Fruit fly (Drosophila melanogaster): Measurements from ENCODE around the gene CG10481.

The CG10481 gene

dm6 chr2L:19907784-19908183 lies 15.4 kb upstream of the CG10481 start:
- no peak for TF ChIP-seq CG14711 (tag; optimal IDR thresholded peaks at IDR 0.05)
- no peak for TF ChIP-seq Hr96 (GFP tag; optimal IDR thresholded peaks at IDR 0.05)
- TF ChIP-seq toe (GFP tag; optimal IDR thresholded peaks at IDR 0.05): no peak
- TF ChIP-seq bab1 (GFP tag; optimal IDR thresholded peaks at IDR 0.05): no peak
- TF ChIP-seq Crg-1 (GFP tag; optimal IDR thresholded peaks at IDR 0.05): no peak
- TF ChIP-seq ovo (GFP tag; optimal IDR thresholded peaks at IDR 0.05): no peak
- no peak for TF ChIP-seq kay (GFP tag; ENCODE audit: borderline replicate concordance)
- TF ChIP-seq CG11617 (GFP tag; optimal IDR thresholded peaks at IDR 0.05): no peak
- no peak for TF ChIP-seq Clk (GFP tag; optimal IDR thresholded peaks at IDR 0.05)
- TF ChIP-seq tj (GFP tag; optimal IDR thresholded peaks at IDR 0.05): no peak
- TF ChIP-seq Mnt (GFP tag; optimal IDR thresholded peaks at IDR 0.05): no peak
- TF ChIP-seq pad (GFP tag; optimal IDR thresholded peaks at IDR 0.05): no peak
- TF ChIP-seq CG7101 (tag; optimal IDR thresholded peaks at IDR 0.05): no peak
- TF ChIP-seq CG1620 (GFP tag; optimal IDR thresholded peaks at IDR 0.05): no peak

- TF ChIP-seq Mnt (GFP tag; optimal IDR thresholded peaks at IDR 0.05): no peak
- no peak for TF ChIP-seq CG7101 (tag; optimal IDR thresholded peaks at IDR 0.05)
- no peak for TF ChIP-seq Hr96 (GFP tag; optimal IDR thresholded peaks at IDR 0.05)
- TF ChIP-seq cic (GFP tag; optimal IDR thresholded peaks at IDR 0.05): no peak
- no peak for TF ChIP-seq CG1620 (GFP tag; optimal IDR thresholded peaks at IDR 0.05)
- no peak for TF ChIP-seq Crg-1 (GFP tag; optimal IDR thresholded peaks at IDR 0.05)
- no peak for TF ChIP-seq Clk (GFP tag; optimal IDR thresholded peaks at IDR 0.05)
- no peak for TF ChIP-seq CG11617 (GFP tag; optimal IDR thresholded peaks at IDR 0.05)
- no peak for TF ChIP-seq ovo (GFP tag; optimal IDR thresholded peaks at IDR 0.05)
Observed at dm6 chr2L:19905233-19905632, 12.9 kb upstream of the CG10481 start.

- TF ChIP-seq CG7101 (tag; optimal IDR thresholded peaks at IDR 0.05) (no peak), Mnt (GFP tag; optimal IDR thresholded peaks at IDR 0.05) (no peak), cic (GFP tag; optimal IDR thresholded peaks at IDR 0.05) (no peak), cnc (optimal IDR thresholded peaks at IDR 0.05) (no peak), CG11617 (GFP tag; optimal IDR thresholded peaks at IDR 0.05) (no peak), CG14711 (tag; optimal IDR thresholded peaks at IDR 0.05) (no peak), CG5204 (GFP tag; optimal IDR thresholded peaks at IDR 0.05) (no peak), CG33017 (tag; optimal IDR thresholded peaks at IDR 0.05) (no peak), CG7045 (GFP tag; optimal IDR thresholded peaks at IDR 0.05) (no peak), Clk (GFP tag; optimal IDR thresholded peaks at IDR 0.05) (no peak), Hr96 (GFP tag; optimal IDR thresholded peaks at IDR 0.05) (no peak), kay (GFP tag; ENCODE audit: borderline replicate concordance) (no peak), CG12768 (GFP tag; optimal IDR thresholded peaks at IDR 0.05) (no peak)
Observed at dm6 chr2L:19902693-19903267, 10.4 kb upstream of the CG10481 start.

dm6 chr2L:19899498-19899897 lies 7.1 kb upstream of the CG10481 start:
- no peak for TF ChIP-seq CG1620 (GFP tag; optimal IDR thresholded peaks at IDR 0.05)
- no peak for TF ChIP-seq bab1 (GFP tag; optimal IDR thresholded peaks at IDR 0.05)
- no peak for TF ChIP-seq pad (GFP tag; optimal IDR thresholded peaks at IDR 0.05)
- TF ChIP-seq CG33017 (tag; optimal IDR thresholded peaks at IDR 0.05): no peak
- TF ChIP-seq Crg-1 (GFP tag; optimal IDR thresholded peaks at IDR 0.05): no peak
- no peak for TF ChIP-seq kay (GFP tag; ENCODE audit: borderline replicate concordance)
- TF ChIP-seq tj (GFP tag; optimal IDR thresholded peaks at IDR 0.05): no peak
- no peak for TF ChIP-seq ovo (GFP tag; optimal IDR thresholded peaks at IDR 0.05)
- TF ChIP-seq CG14711 (tag; optimal IDR thresholded peaks at IDR 0.05): no peak
- no peak for TF ChIP-seq Hr96 (GFP tag; optimal IDR thresholded peaks at IDR 0.05)
- TF ChIP-seq cic (GFP tag; optimal IDR thresholded peaks at IDR 0.05): no peak
- TF ChIP-seq cnc (optimal IDR thresholded peaks at IDR 0.05): no peak

- TF ChIP-seq CG14711 (tag; optimal IDR thresholded peaks at IDR 0.05): no peak
- no peak for TF ChIP-seq cic (GFP tag; optimal IDR thresholded peaks at IDR 0.05)
- TF ChIP-seq Crg-1 (GFP tag; optimal IDR thresholded peaks at IDR 0.05): no peak
- no peak for TF ChIP-seq Hr96 (GFP tag; optimal IDR thresholded peaks at IDR 0.05)
- no peak for TF ChIP-seq bab1 (GFP tag; optimal IDR thresholded peaks at IDR 0.05)
- TF ChIP-seq CG7045 (GFP tag; optimal IDR thresholded peaks at IDR 0.05): no peak
- no peak for TF ChIP-seq CG11617 (GFP tag; optimal IDR thresholded peaks at IDR 0.05)
- TF ChIP-seq CG7101 (tag; optimal IDR thresholded peaks at IDR 0.05): no peak
- no peak for TF ChIP-seq kay (GFP tag; ENCODE audit: borderline replicate concordance)
- no peak for TF ChIP-seq Mnt (GFP tag; optimal IDR thresholded peaks at IDR 0.05)
- no peak for TF ChIP-seq tj (GFP tag; optimal IDR thresholded peaks at IDR 0.05)
- no peak for TF ChIP-seq toe (GFP tag; optimal IDR thresholded peaks at IDR 0.05)
- no peak for TF ChIP-seq CG12768 (GFP tag; optimal IDR thresholded peaks at IDR 0.05)
- no peak for TF ChIP-seq CG33017 (tag; optimal IDR thresholded peaks at IDR 0.05)
- no peak for TF ChIP-seq CG1620 (GFP tag; optimal IDR thresholded peaks at IDR 0.05)
- no peak for TF ChIP-seq ovo (GFP tag; optimal IDR thresholded peaks at IDR 0.05)
- TF ChIP-seq Clk (GFP tag; optimal IDR thresholded peaks at IDR 0.05): no peak
- TF ChIP-seq CG5204 (GFP tag; optimal IDR thresholded peaks at IDR 0.05): no peak
- TF ChIP-seq cnc (optimal IDR thresholded peaks at IDR 0.05): no peak
- no peak for TF ChIP-seq pad (GFP tag; optimal IDR thresholded peaks at IDR 0.05)
Observed at dm6 chr2L:19898540-19899300, 6.4 kb upstream of the CG10481 start.

dm6 chr2L:19897027-19897426 lies 4.7 kb upstream of the CG10481 start:
- TF ChIP-seq CG5204 (GFP tag; optimal IDR thresholded peaks at IDR 0.05): no peak
- no peak for TF ChIP-seq CG14711 (tag; optimal IDR thresholded peaks at IDR 0.05)
